Worm (Caenorhabditis elegans) whole organism, mixed stage, embryonic: ENCODE data around the gene ZK809.8.
A peak's percentile ranks its signal among the peaks of the same experiment; 100 is the strongest.

Source experiments
- bed-3 ChIP-seq: fragments of 200-800 bp; sonication (Bioruptor generic); optimal IDR thresholded peaks from 3 replicates; lab custom pipeline; 2018; ENCODE audit warnings: mild to moderate bottlenecking, missing genetic modification characterization, moderate library complexity, missing compliant biosample characterization
- ceh-39 ChIP-seq: fragments of 150-350 bp; optimal IDR thresholded peaks from 2 replicates; lab custom pipeline; 2014; ENCODE audit warnings: missing biosample characterization, missing genetic modification characterization
- ces-1 ChIP-seq: fragments of 150-350 bp; optimal IDR thresholded peaks from 2 replicates; lab custom pipeline; 2014; ENCODE audit warnings: missing biosample characterization, missing genetic modification reagents, missing genetic modification characterization
- elt-3 ChIP-seq: fragments of 150-350 bp; optimal IDR thresholded peaks from 2 replicates; lab custom pipeline; 2014; ENCODE audit warnings: missing biosample characterization, missing genetic modification characterization
- ham-2 ChIP-seq: fragments of 200-800 bp; sonication (Bioruptor generic); optimal IDR thresholded peaks from 2 replicates; lab custom pipeline; 2018; ENCODE audit warnings: mild to moderate bottlenecking, missing genetic modification characterization, missing compliant biosample characterization
- mab-5 ChIP-seq: fragments of 150-350 bp; optimal IDR thresholded peaks from 2 replicates; lab custom pipeline; 2014; ENCODE audit warnings: missing biosample characterization, missing genetic modification characterization
- mep-1 ChIP-seq: fragments of 150-350 bp; optimal IDR thresholded peaks from 2 replicates; lab custom pipeline; 2017; ENCODE audit warnings: missing biosample characterization, missing genetic modification reagents, missing genetic modification characterization, inconsistent platforms
- nhr-237 ChIP-seq: fragments of 150-350 bp; optimal IDR thresholded peaks from 2 replicates; lab custom pipeline; 2014; ENCODE audit warnings: missing biosample characterization, missing genetic modification characterization
- nhr-76 ChIP-seq: sonication (generic microtip); optimal IDR thresholded peaks from 2 replicates; lab custom pipeline; 2017; ENCODE audit warnings: missing biosample characterization, missing genetic modification characterization
- pha-4 ChIP-seq: fragments of 150-350 bp; optimal IDR thresholded peaks from 2 replicates; lab custom pipeline; 2018; ENCODE audit warnings: missing biosample characterization, missing genetic modification reagents, missing genetic modification characterization
- unc-39 ChIP-seq: fragments of 150-350 bp; optimal IDR thresholded peaks from 2 replicates; lab custom pipeline; 2014; ENCODE audit warnings: missing biosample characterization, missing genetic modification characterization
- unc-62 ChIP-seq: fragments of 150-350 bp; optimal IDR thresholded peaks from 2 replicates; lab custom pipeline; 2014; ENCODE audit warnings: missing biosample characterization, missing genetic modification reagents, missing genetic modification characterization
- ztf-11 ChIP-seq: fragments of 150-350 bp; optimal IDR thresholded peaks from 2 replicates; lab custom pipeline; 2014; ENCODE audit warnings: missing biosample characterization, missing genetic modification characterization

ce11 chrIV:11688018-11688417 is 39.2 kb upstream of the ZK809.8 start, which contains the start of gene ZK792.5:
- TF ChIP-seq unc-62 (no peak), ceh-39 (no peak), ces-1 (GFP tag; lab: Kevin White, UChicago) (no peak), unc-39 (tag; lab: Kevin White, UChicago) (no peak), mab-5 (tag; lab: Kevin White, UChicago) (no peak), pha-4 (no peak), ztf-11 (no peak), bed-3 (GFP tag; lab: Kevin White, UChicago) (peak; percentile 2), nhr-76 (tag; lab: Kevin White, UChicago) (no peak), mep-1 (no peak), elt-3 (no peak), nhr-237 (tag; lab: Kevin White, UChicago) (no peak), ham-2 (GFP tag; lab: Kevin White, UChicago) (no peak)
